Fruit fly (Drosophila melanogaster) whole organism, prepupa: ENCODE data around the gene Hr38.

Experiments
- Blimp-1 ChIP-seq: fragments of 200-800 bp; sonication (Bioruptor generic); optimal IDR thresholded peaks from 3 replicates; lab custom pipeline; 2017; ENCODE audit warnings: missing biosample characterization, missing genetic modification characterization, mild to moderate bottlenecking, moderate library complexity, missing genetic modification reagents
- CG10669 ChIP-seq: fragments of 200-800 bp; sonication (Bioruptor generic); optimal IDR thresholded peaks from 3 replicates; lab custom pipeline; 2018; ENCODE audit warnings: missing biosample characterization, mild to moderate bottlenecking, missing genetic modification characterization, moderate library complexity
- CG11294 ChIP-seq: fragments of 200-800 bp; sonication (Bioruptor generic); IDR thresholded peaks from 2 replicates; pipeline ENCODE4 v1.3.6; 2022; ENCODE audit warnings: missing biosample characterization, missing genetic modification characterization
- CG11762 ChIP-seq: fragments of 200-800 bp; sonication (Bioruptor generic); optimal IDR thresholded peaks from 3 replicates; lab custom pipeline; 2016; ENCODE audit warnings: missing biosample characterization, missing genetic modification characterization; ENCODE audit not compliant: insufficient read depth
- CG11902 ChIP-seq: fragments of 200-800 bp; sonication (Bioruptor generic); optimal IDR thresholded peaks from 3 replicates; lab custom pipeline; 2016; ENCODE audit warnings: missing biosample characterization, missing genetic modification characterization
- CG15336 ChIP-seq: fragments of 200-800 bp; sonication (Bioruptor generic); IDR thresholded peaks from 2 replicates; pipeline ENCODE4 v1.3.6; 2022; ENCODE audit warnings: missing biosample characterization, missing genetic modification characterization
- CG16779 ChIP-seq: fragments of 200-800 bp; sonication (Bioruptor generic); optimal IDR thresholded peaks from 3 replicates; lab custom pipeline; 2017; ENCODE audit warnings: missing biosample characterization, mild to moderate bottlenecking, missing genetic modification characterization
- CG3032 ChIP-seq: fragments of 200-800 bp; optimal IDR thresholded peaks from 2 replicates; lab custom pipeline; 2019; ENCODE audit warnings: missing biosample characterization, mild to moderate bottlenecking, missing genetic modification characterization, moderate library complexity
- CG31627 ChIP-seq: fragments of 200-800 bp; sonication (Bioruptor generic); optimal IDR thresholded peaks from 3 replicates; lab custom pipeline; 2016; ENCODE audit warnings: missing biosample characterization, missing genetic modification characterization
- CG34406 ChIP-seq: fragments of 200-800 bp; sonication (Bioruptor generic); optimal IDR thresholded peaks from 3 replicates; lab custom pipeline; 2016; ENCODE audit warnings: missing biosample characterization, missing genetic modification characterization
- CG3919 ChIP-seq: fragments of 200-800 bp; sonication (Bioruptor generic); optimal IDR thresholded peaks from 3 replicates; lab custom pipeline; 2016; ENCODE audit warnings: missing biosample characterization, missing genetic modification characterization
- CG4318 ChIP-seq: fragments of 200-800 bp; sonication (Bioruptor generic); optimal IDR thresholded peaks from 3 replicates; lab custom pipeline; 2017; ENCODE audit warnings: missing biosample characterization, mild to moderate bottlenecking, missing genetic modification characterization
- CG6163 ChIP-seq: fragments of 200-800 bp; sonication (Bioruptor generic); IDR thresholded peaks from 3 replicates; pipeline ENCODE4 v1.3.6; 2022; ENCODE audit warnings: missing biosample characterization, missing genetic modification characterization
- CG6792 ChIP-seq: fragments of 200-800 bp; sonication (Bioruptor generic); optimal IDR thresholded peaks from 3 replicates; lab custom pipeline; 2016; ENCODE audit warnings: missing biosample characterization, missing genetic modification characterization
- CG6808 ChIP-seq: fragments of 200-800 bp; sonication (Bioruptor generic); optimal IDR thresholded peaks from 3 replicates; lab custom pipeline; 2017; ENCODE audit warnings: missing biosample characterization, missing genetic modification characterization, mild to moderate bottlenecking, moderate library complexity, missing genetic modification reagents
- CG8119 ChIP-seq: fragments of 200-800 bp; sonication (Bioruptor generic); IDR thresholded peaks from 3 replicates; pipeline ENCODE4 v1.3.6; 2022; ENCODE audit warnings: missing biosample characterization, missing genetic modification characterization
- CG8319 ChIP-seq: fragments of 200-800 bp; sonication (Bioruptor generic); optimal IDR thresholded peaks from 3 replicates; lab custom pipeline; 2016; ENCODE audit warnings: missing biosample characterization, missing genetic modification characterization
- CG8632 ChIP-seq: fragments of 200-800 bp; sonication (Bioruptor generic); optimal IDR thresholded peaks from 3 replicates; lab custom pipeline; 2016; ENCODE audit warnings: missing biosample characterization, missing genetic modification characterization
- CG9139 ChIP-seq: fragments of 200-800 bp; sonication (Bioruptor generic); optimal IDR thresholded peaks from 3 replicates; lab custom pipeline; 2017; ENCODE audit warnings: missing biosample characterization, mild to moderate bottlenecking, missing genetic modification characterization
- Eip75B ChIP-seq: fragments of 200-800 bp; sonication (Bioruptor generic); optimal IDR thresholded peaks from 3 replicates; lab custom pipeline; 2016; ENCODE audit warnings: missing biosample characterization, missing genetic modification characterization
- Eip78C ChIP-seq: fragments of 200-800 bp; sonication (Bioruptor generic); peaks from one replicate; lab custom pipeline; 2016; ENCODE audit warnings: missing biosample characterization, missing genetic modification characterization
- Eip93F ChIP-seq: fragments of 200-800 bp; sonication (Bioruptor generic); optimal IDR thresholded peaks from 2 replicates; lab custom pipeline; 2016; ENCODE audit warnings: missing biosample characterization, mild to moderate bottlenecking, missing genetic modification characterization
- Gug ChIP-seq: fragments of 200-800 bp; sonication (Bioruptor generic); IDR thresholded peaks from 2 replicates; pipeline ENCODE4 v1.3.6; 2022; ENCODE audit warnings: missing biosample characterization, missing genetic modification characterization
- Hr38 ChIP-seq: sonication (Bioruptor generic); optimal IDR thresholded peaks from 2 replicates; lab custom pipeline; 2016; ENCODE audit warnings: missing biosample characterization, missing genetic modification characterization
- Hr39 ChIP-seq: fragments of 200-800 bp; sonication (Bioruptor generic); optimal IDR thresholded peaks from 2 replicates; lab custom pipeline; 2016; ENCODE audit warnings: missing biosample characterization, missing genetic modification characterization
- Hr4 ChIP-seq: fragments of 200-800 bp; sonication (Bioruptor generic); optimal IDR thresholded peaks from 3 replicates; lab custom pipeline; 2016; ENCODE audit warnings: missing biosample characterization, missing genetic modification characterization
- Met ChIP-seq: fragments of 200-800 bp; sonication (Bioruptor generic); optimal IDR thresholded peaks from 3 replicates; lab custom pipeline; 2016; ENCODE audit warnings: missing biosample characterization, missing genetic modification characterization
- OdsH ChIP-seq: fragments of 200-800 bp; sonication (Bioruptor generic); optimal IDR thresholded peaks from 3 replicates; lab custom pipeline; 2016; ENCODE audit warnings: missing biosample characterization, missing genetic modification characterization
- Smox ChIP-seq: fragments of 200-800 bp; sonication (Bioruptor generic); optimal IDR thresholded peaks from 3 replicates; lab custom pipeline; 2016; ENCODE audit warnings: missing biosample characterization, missing genetic modification characterization
- Sox14 ChIP-seq: fragments of 200-800 bp; sonication (Bioruptor generic); optimal IDR thresholded peaks from 3 replicates; lab custom pipeline; 2016; ENCODE audit warnings: missing biosample characterization, missing genetic modification characterization
- Sox15 ChIP-seq: fragments of 200-800 bp; sonication (Bioruptor generic); optimal IDR thresholded peaks from 3 replicates; lab custom pipeline; 2016; ENCODE audit warnings: missing biosample characterization, missing genetic modification characterization
- achi ChIP-seq: fragments of 200-800 bp; sonication (Bioruptor generic); optimal IDR thresholded peaks from 3 replicates; lab custom pipeline; 2016; ENCODE audit warnings: missing biosample characterization, missing genetic modification characterization
- acj6 ChIP-seq: fragments of 200-800 bp; sonication (Bioruptor generic); optimal IDR thresholded peaks from 3 replicates; lab custom pipeline; 2016; ENCODE audit warnings: missing biosample characterization, missing genetic modification characterization
- dac ChIP-seq: fragments of 200-800 bp; sonication (Bioruptor generic); optimal IDR thresholded peaks from 2 replicates; lab custom pipeline; 2017; ENCODE audit warnings: missing biosample characterization, mild to moderate bottlenecking, missing genetic modification characterization
- eg ChIP-seq: fragments of 200-800 bp; sonication (Bioruptor generic); IDR thresholded peaks from 3 replicates; pipeline ENCODE4 v1.3.6; 2022; ENCODE audit warnings: missing biosample characterization, missing genetic modification characterization
- esn ChIP-seq: fragments of 200-800 bp; sonication (Bioruptor generic); optimal IDR thresholded peaks from 2 replicates; lab custom pipeline; 2016; ENCODE audit warnings: missing biosample characterization, mild to moderate bottlenecking, missing genetic modification characterization, moderate library complexity
- fd85E ChIP-seq: fragments of 200-800 bp; sonication (Bioruptor generic); optimal IDR thresholded peaks from 3 replicates; lab custom pipeline; 2016; ENCODE audit warnings: missing biosample characterization, missing genetic modification characterization
- lz ChIP-seq: fragments of 200-800 bp; sonication (Bioruptor generic); optimal IDR thresholded peaks from 3 replicates; lab custom pipeline; 2016; ENCODE audit warnings: missing biosample characterization, missing genetic modification characterization
- pdm3 ChIP-seq: fragments of 200-800 bp; sonication (Bioruptor generic); optimal IDR thresholded peaks from 3 replicates; lab custom pipeline; 2016; ENCODE audit warnings: missing biosample characterization, missing genetic modification characterization
- ss ChIP-seq, 2 experiments: fragments of 200-800 bp; sonication (Bioruptor generic); optimal IDR thresholded peaks; 2 replicates in 1 of 2; 3 replicates in 1 of 2; lab custom pipeline; 2017 to 2018; ENCODE audit warnings: mild to moderate bottlenecking in 2 of 2, missing biosample characterization in 2 of 2, missing genetic modification characterization in 2 of 2, moderate library complexity in 1 of 2
- svp ChIP-seq: fragments of 200-800 bp; sonication (Bioruptor generic); peaks from one replicate; lab custom pipeline; 2016; ENCODE audit warnings: missing biosample characterization, missing genetic modification characterization
- topi ChIP-seq: fragments of 200-800 bp; sonication (Bioruptor generic); optimal IDR thresholded peaks from 3 replicates; lab custom pipeline; 2016; ENCODE audit warnings: missing biosample characterization, missing genetic modification characterization
- vri ChIP-seq: fragments of 200-800 bp; sonication (Bioruptor generic); optimal IDR thresholded peaks from 3 replicates; lab custom pipeline; 2016; ENCODE audit warnings: missing biosample characterization, mild to moderate bottlenecking, missing genetic modification characterization

The Hr38 gene

DNA sequence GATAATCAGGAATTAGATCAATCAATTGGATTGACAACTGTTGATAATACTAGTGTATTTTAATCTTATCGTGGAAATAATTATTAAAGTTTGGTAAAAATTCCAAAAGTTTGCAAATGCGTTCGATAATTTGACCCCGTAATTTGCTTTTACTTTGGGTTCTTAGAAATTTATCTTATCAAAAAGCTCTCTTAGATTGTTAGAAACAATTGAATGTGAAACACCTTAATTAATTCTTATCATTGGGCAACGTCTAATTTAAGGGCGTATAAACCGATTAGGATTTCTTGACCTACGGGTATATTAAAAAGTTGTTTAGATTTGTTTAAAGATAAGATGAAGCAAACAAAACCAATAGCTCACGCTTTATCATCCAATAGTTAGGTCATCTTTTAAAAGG lies 18.6 kb upstream of the Hr38 start:
- TF ChIP-seq Blimp-1 (GFP tag; lab: Kevin White, UChicago) (no peak), pdm3 (GFP tag; lab: Kevin White, UChicago) (no peak), esn (GFP tag; lab: Kevin White, UChicago) (no peak), Eip75B (no peak), CG3032 (tag; lab: Kevin White, UChicago) (no peak)

- TF ChIP-seq Hr4 (GFP tag; lab: Kevin White, UChicago), result no peak
- TF ChIP-seq CG6808 (GFP tag; lab: Kevin White, UChicago), result no peak
- no peak for TF ChIP-seq Blimp-1 (GFP tag; lab: Kevin White, UChicago)
- no peak for TF ChIP-seq Sox15 (GFP tag; lab: Kevin White, UChicago)
Observed at dm6 chr2L:20730182-20730581, 15.8 kb upstream of the Hr38 start, which contains the start of gene CarT. Gene CarT, minus strand, starts transcription at chr2L:20730282.

DNA sequence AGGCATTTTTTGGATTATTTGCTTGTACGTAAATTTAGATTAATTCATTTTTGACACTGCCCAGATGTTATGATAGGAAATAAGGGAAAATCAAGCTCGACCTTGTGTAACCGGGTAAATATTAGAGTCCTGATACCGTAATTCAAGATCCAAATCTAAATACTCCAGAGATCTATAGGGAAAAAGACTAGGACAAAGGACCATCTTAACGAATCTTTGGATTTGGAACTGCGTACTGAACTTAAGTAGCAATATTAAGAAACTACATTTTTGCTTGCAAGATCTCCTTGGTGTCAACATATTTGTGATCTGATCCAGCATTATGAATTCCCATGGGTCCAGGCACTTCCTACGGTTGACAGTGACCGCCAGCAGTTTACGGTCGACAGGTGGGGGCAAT lies 12.1 kb upstream of the Hr38 start, which contains the start of gene CG9316:
TSS of gene CG9316 (minus strand) at position 101 of the 400 bp plus-strand sequence.
- TF ChIP-seq dac (GFP tag; lab: Kevin White, UChicago) (no peak), vri (GFP tag; lab: Kevin White, UChicago) (no peak), CG8632 (GFP tag; lab: Kevin White, UChicago) (no peak), acj6 (GFP tag; lab: Kevin White, UChicago) (no peak), svp (no peak), Sox15 (GFP tag; lab: Kevin White, UChicago) (no peak), CG11762 (GFP tag; lab: Kevin White, UChicago) (no peak), Met (GFP tag; lab: Kevin White, UChicago) (no peak)

- no peak for TF ChIP-seq CG6808 (GFP tag; lab: Kevin White, UChicago)
- no peak for TF ChIP-seq CG10669 (GFP tag; lab: Kevin White, UChicago)
- no peak for TF ChIP-seq CG11762 (GFP tag; lab: Kevin White, UChicago)
- no peak for TF ChIP-seq CG11294 (GFP tag; lab: Robert Waterston, UW)
- TF ChIP-seq CG3919 (GFP tag; lab: Kevin White, UChicago), result no peak
- TF ChIP-seq Met (GFP tag; lab: Kevin White, UChicago), result no peak
- TF ChIP-seq vri (GFP tag; lab: Kevin White, UChicago), result no peak
- no peak for TF ChIP-seq CG34406 (GFP tag; lab: Kevin White, UChicago)
- no peak for TF ChIP-seq CG3032 (tag; lab: Kevin White, UChicago)
- TF ChIP-seq CG8119 (GFP tag; lab: Robert Waterston, UW), result no peak
- no peak for TF ChIP-seq CG9139
- TF ChIP-seq Hr38 (GFP tag; lab: Kevin White, UChicago), result no peak
- 0 out of 2 replicates have a peak, but pooled peaks have one; percentile 51 for TF ChIP-seq Gug
- TF ChIP-seq eg, result 0 out of 3 replicates have a peak, but pooled peaks have one; percentile 33
- no peak for TF ChIP-seq achi (GFP tag; lab: Kevin White, UChicago)
- TF ChIP-seq pdm3 (GFP tag; lab: Kevin White, UChicago), result no peak
- TF ChIP-seq acj6 (GFP tag; lab: Kevin White, UChicago), result no peak
- TF ChIP-seq fd85E, result no peak
- TF ChIP-seq CG6792 (GFP tag; lab: Kevin White, UChicago), result no peak
- no peak for TF ChIP-seq CG16779 (tag; lab: Kevin White, UChicago)
- no peak for TF ChIP-seq Hr39
- TF ChIP-seq Blimp-1 (GFP tag; lab: Kevin White, UChicago), result no peak
- TF ChIP-seq CG6163 (GFP tag; lab: Robert Waterston, UW), result 0 out of 3 replicates have a peak, but pooled peaks have one; percentile 38
- no peak for TF ChIP-seq CG8319
- TF ChIP-seq CG15336 (GFP tag; lab: Robert Waterston, UW), result peak; percentile 58
- TF ChIP-seq lz (GFP tag; lab: Kevin White, UChicago), result no peak
- TF ChIP-seq topi, result no peak
- TF ChIP-seq CG11902 (GFP tag; lab: Kevin White, UChicago), result no peak
- no peak for TF ChIP-seq esn (GFP tag; lab: Kevin White, UChicago)
- TF ChIP-seq Eip78C (GFP tag; lab: Kevin White, UChicago), result no peak
- no peak for TF ChIP-seq Eip93F (GFP tag; lab: Kevin White, UChicago)
- TF ChIP-seq ss (GFP tag; optimal IDR thresholded peaks at IDR 0.05; lab: Kevin White, UChicago), result no peak
- TF ChIP-seq CG4318 (GFP tag; lab: Kevin White, UChicago), result no peak
- no peak for TF ChIP-seq OdsH
- peak; percentile 36 for TF ChIP-seq svp
- TF ChIP-seq CG31627 (GFP tag; lab: Kevin White, UChicago), result no peak
- TF ChIP-seq Smox (GFP tag; lab: Kevin White, UChicago), result no peak
- no peak for TF ChIP-seq CG8632 (GFP tag; lab: Kevin White, UChicago)
- TF ChIP-seq Sox14 (GFP tag; lab: Kevin White, UChicago), result no peak
Observed at dm6 chr2L:20724024-20724423, 9.6 kb upstream of the Hr38 start.
